Worm (Caenorhabditis elegans) whole organism, L1 larva: Measurements from ENCODE around the gene nhr-98.

Source experiments
- C04F5.9 ChIP-seq: sonication (generic microtip); optimal IDR thresholded peaks from 2 replicates; lab custom pipeline; 2016; ENCODE audit warnings: missing genetic modification characterization, missing compliant biosample characterization
- C34B4.2 ChIP-seq: sonication (generic microtip); optimal IDR thresholded peaks from 2 replicates; lab custom pipeline; 2017; ENCODE audit warnings: mild to moderate bottlenecking, missing genetic modification characterization, missing compliant biosample characterization
- aha-1 ChIP-seq: fragments of 150-350 bp; optimal IDR thresholded peaks from 2 replicates; lab custom pipeline; 2014; ENCODE audit warnings: missing biosample characterization, missing genetic modification characterization
- alr-1 ChIP-seq: fragments of 200-800 bp; sonication (Bioruptor generic); optimal IDR thresholded peaks from 2 replicates; lab custom pipeline; 2018; ENCODE audit warnings: borderline replicate concordance, mild to moderate bottlenecking, missing genetic modification characterization, missing compliant biosample characterization
- ama-1 ChIP-seq: fragments of 150-350 bp; optimal IDR thresholded peaks from 2 replicates; lab custom pipeline; 2014
- ceh-82 ChIP-seq, 3 experiments: fragments of 150-350 bp in 1 of 3; sonication (generic microtip) in 2 of 3; optimal IDR thresholded peaks; 2 replicates each; lab custom pipeline; 2014 to 2017; ENCODE audit warnings: missing biosample characterization in 3 of 3, missing genetic modification characterization in 3 of 3
- ceh-88 ChIP-seq: fragments of 200-800 bp; sonication (Bioruptor generic); IDR thresholded peaks from 2 replicates; pipeline ENCODE4 v1.3.6; 2022; ENCODE audit warnings: missing genetic modification characterization, missing compliant biosample characterization
- ces-1 ChIP-seq: fragments of 150-350 bp; optimal IDR thresholded peaks from 2 replicates; lab custom pipeline; 2014; ENCODE audit warnings: missing biosample characterization, missing genetic modification reagents, missing genetic modification characterization
- efl-1 ChIP-seq, 4 experiments: fragments of 150-350 bp; optimal IDR thresholded peaks in 3 of 4; peaks in 1 of 4; 1 replicate in 1 of 4; 2 replicates in 3 of 4; lab custom pipeline; 2014; ENCODE audit warnings: missing biosample characterization in 2 of 4, missing genetic modification characterization in 2 of 4, missing genetic modification reagents in 2 of 4
- egl-27 ChIP-seq, 2 experiments: fragments of 150-350 bp in 1 of 2; sonication (generic microtip); optimal IDR thresholded peaks; 3 replicates each; lab custom pipeline; 2017 to 2018; ENCODE audit warnings: missing biosample characterization in 2 of 2, missing genetic modification characterization in 2 of 2, missing genetic modification reagents in 2 of 2
- ets-5 ChIP-seq: fragments of 200-800 bp; sonication (Bioruptor generic); IDR thresholded peaks from 2 replicates; pipeline ENCODE4 v1.3.6; 2022; ENCODE audit warnings: missing genetic modification characterization, missing compliant biosample characterization
- fkh-4 ChIP-seq: sonication (generic microtip); optimal IDR thresholded peaks from 2 replicates; lab custom pipeline; 2016; ENCODE audit warnings: missing compliant biosample characterization, missing genetic modification characterization, borderline replicate concordance
- fkh-8 ChIP-seq: sonication (generic microtip); optimal IDR thresholded peaks from 2 replicates; lab custom pipeline; 2016; ENCODE audit warnings: mild to moderate bottlenecking, missing genetic modification characterization, missing compliant biosample characterization
- hlh-4 ChIP-seq: sonication (generic microtip); optimal IDR thresholded peaks from 2 replicates; lab custom pipeline; 2016; ENCODE audit warnings: mild to moderate bottlenecking, missing genetic modification characterization, missing compliant biosample characterization
- isw-1 ChIP-seq: fragments of 200-800 bp; sonication (Bioruptor generic); IDR thresholded peaks from 2 replicates; pipeline ENCODE4 v1.3.6; 2022; ENCODE audit warnings: missing genetic modification characterization, missing compliant biosample characterization
- lin-14 ChIP-seq: fragments of 200-800 bp; sonication (Bioruptor generic); optimal IDR thresholded peaks from 2 replicates; lab custom pipeline; 2018; ENCODE audit warnings: mild to moderate bottlenecking, missing genetic modification characterization, moderate library complexity, missing compliant biosample characterization
- lin-15B ChIP-seq: fragments of 150-350 bp; sonication (generic microtip); optimal IDR thresholded peaks from 3 replicates; lab custom pipeline; 2014; ENCODE audit warnings: missing biosample characterization, missing genetic modification characterization
- lsy-2 ChIP-seq, 2 experiments: fragments of 150-350 bp; optimal IDR thresholded peaks; 2 replicates each; lab custom pipeline; 2014; ENCODE audit warnings: missing biosample characterization in 2 of 2, missing genetic modification characterization in 2 of 2
- mab-9 ChIP-seq: fragments of 200-800 bp; sonication (Bioruptor generic); IDR thresholded peaks from 2 replicates; pipeline ENCODE4 v1.3.6; 2022; ENCODE audit warnings: missing genetic modification reagents, missing genetic modification characterization, missing compliant biosample characterization
- mdl-1 ChIP-seq, 2 experiments: fragments of 150-350 bp; optimal IDR thresholded peaks; 2 replicates each; lab custom pipeline; 2014 to 2017; ENCODE audit warnings: missing biosample characterization in 2 of 2, missing genetic modification characterization in 2 of 2, inconsistent platforms in 1 of 2
- mep-1 ChIP-seq: fragments of 150-350 bp; optimal IDR thresholded peaks from 2 replicates; lab custom pipeline; 2014; ENCODE audit warnings: missing biosample characterization, missing genetic modification characterization
- nhr-12 ChIP-seq: sonication (generic microtip); optimal IDR thresholded peaks from 2 replicates; lab custom pipeline; 2017; ENCODE audit warnings: missing biosample characterization, missing genetic modification characterization
- nhr-19 ChIP-seq: fragments of 200-800 bp; sonication (Bioruptor generic); conservative IDR thresholded peaks from 2 replicates; pipeline ENCODE4 v1.3.6; 2022; ENCODE audit warnings: missing genetic modification characterization, missing compliant biosample characterization
- nhr-84 ChIP-seq: sonication (generic microtip); optimal IDR thresholded peaks from 2 replicates; lab custom pipeline; 2017; ENCODE audit warnings: missing biosample characterization, missing genetic modification characterization
- nhr-85 ChIP-seq: sonication (generic microtip); peaks from one replicate; lab custom pipeline; 2016; ENCODE audit warnings: missing genetic modification characterization, inconsistent platforms, missing compliant biosample characterization
- nhr-90 ChIP-seq: sonication (generic microtip); optimal IDR thresholded peaks from 2 replicates; lab custom pipeline; 2016; ENCODE audit warnings: mild to moderate bottlenecking, missing genetic modification characterization, missing compliant biosample characterization; ENCODE audit not compliant: poor library complexity
- pag-3 ChIP-seq: sonication (generic microtip); optimal IDR thresholded peaks from 2 replicates; lab custom pipeline; 2017; ENCODE audit warnings: missing genetic modification characterization, mild to moderate bottlenecking, missing compliant biosample characterization, antibody characterized with exemption, borderline replicate concordance; ENCODE audit not compliant: insufficient read depth
- pax-3 ChIP-seq: fragments of 200-800 bp; sonication (Bioruptor generic); optimal IDR thresholded peaks from 2 replicates; lab custom pipeline; 2018; ENCODE audit warnings: mild to moderate bottlenecking, missing genetic modification characterization, moderate library complexity, missing compliant biosample characterization
- pqm-1 ChIP-seq: sonication (generic microtip); optimal IDR thresholded peaks from 3 replicates; lab custom pipeline; 2017; ENCODE audit warnings: missing biosample characterization, missing genetic modification characterization
- rnt-1 ChIP-seq: sonication (generic microtip); optimal IDR thresholded peaks from 2 replicates; lab custom pipeline; 2016; ENCODE audit warnings: mild to moderate bottlenecking, missing genetic modification characterization, moderate library complexity, missing compliant biosample characterization
- sox-4 ChIP-seq: sonication (generic microtip); optimal IDR thresholded peaks from 2 replicates; lab custom pipeline; 2016; ENCODE audit warnings: missing genetic modification characterization, missing compliant biosample characterization
- swsn-7 ChIP-seq: sonication (generic microtip); optimal IDR thresholded peaks from 2 replicates; lab custom pipeline; 2016; ENCODE audit warnings: missing genetic modification characterization, missing compliant biosample characterization
- unc-130 ChIP-seq: fragments of 150-350 bp; optimal IDR thresholded peaks from 2 replicates; lab custom pipeline; 2017; ENCODE audit warnings: missing biosample characterization, missing genetic modification characterization, inconsistent platforms
- unc-62 ChIP-seq: fragments of 150-350 bp; optimal IDR thresholded peaks from 2 replicates; lab custom pipeline; 2014; ENCODE audit warnings: missing biosample characterization, missing genetic modification reagents, missing genetic modification characterization
- zip-4 ChIP-seq: fragments of 200-800 bp; sonication (Bioruptor generic); optimal IDR thresholded peaks from 2 replicates; lab custom pipeline; 2018; ENCODE audit warnings: mild to moderate bottlenecking, missing genetic modification characterization, moderate library complexity, missing compliant biosample characterization
- ztf-11 ChIP-seq, 2 experiments: sonication (generic microtip); optimal IDR thresholded peaks; 2 replicates each; lab custom pipeline; 2016 to 2017; ENCODE audit warnings: missing genetic modification characterization in 2 of 2, missing biosample characterization in 1 of 2, missing compliant biosample characterization in 1 of 2

The nhr-98 gene

ce11 chrV:424140-424539 is 29.5 kb upstream of the nhr-98 start, which contains the start of gene B0554.5:
Gene B0554.5 (plus strand): TSS chrV:424440.
- TF ChIP-seq unc-130 (tag; lab: Kevin White, UChicago) (no peak), aha-1 (tag; lab: Kevin White, UChicago) (no peak), mab-9 (GFP tag; lab: Robert Waterston, UW) (no peak), swsn-7 (tag; lab: Kevin White, UChicago) (no peak), mep-1 (tag; lab: Kevin White, UChicago) (no peak), ceh-82 (tag; optimal IDR thresholded peaks at IDR 0.05; lab: Kevin White, UChicago) (no peak), C04F5.9 (no peak), nhr-19 (GFP tag; lab: Robert Waterston, UW) (no peak), unc-62 (GFP tag; lab: Kevin White, UChicago) (no peak), pax-3 (tag; lab: Kevin White, UChicago) (no peak), nhr-84 (no peak), rnt-1 (tag; lab: Kevin White, UChicago) (no peak), sox-4 (tag; lab: Kevin White, UChicago) (no peak)

ce11 chrV:428844-429243 is 24.8 kb upstream of the nhr-98 start, which contains the start of gene B0554.4:
Gene B0554.4 (plus strand): TSS chrV:429144.
- no peak for TF ChIP-seq C04F5.9
- TF ChIP-seq egl-27 (tag; optimal IDR thresholded peaks at IDR 0.05; lab: Kevin White, UChicago), result no peak
- TF ChIP-seq ama-1 (lab: Kevin White, UChicago), result no peak
- no peak for TF ChIP-seq unc-62 (GFP tag; lab: Kevin White, UChicago)
- TF ChIP-seq ceh-82 (tag; optimal IDR thresholded peaks at IDR 0.05; lab: Kevin White, UChicago), result no peak
- TF ChIP-seq lin-15B (tag; lab: Kevin White, UChicago), result no peak
- no peak for TF ChIP-seq ets-5 (GFP tag; lab: Robert Waterston, UW)
- TF ChIP-seq zip-4 (GFP tag; lab: Kevin White, UChicago), result no peak
- no peak for TF ChIP-seq fkh-4 (tag; lab: Kevin White, UChicago)

ce11 chrV:432991-433390 is 20.7 kb upstream of the nhr-98 start:
- TF ChIP-seq isw-1 (GFP tag; lab: Robert Waterston, UW), result no peak
- TF ChIP-seq fkh-8 (tag; lab: Kevin White, UChicago), result no peak
- no peak for TF ChIP-seq pag-3 (tag; lab: Kevin White, UChicago)
- TF ChIP-seq lsy-2 (tag; optimal IDR thresholded peaks at IDR 0.05; lab: Kevin White, UChicago), result no peak
- no peak for TF ChIP-seq C34B4.2 (tag; lab: Kevin White, UChicago)
- TF ChIP-seq mep-1 (tag; lab: Kevin White, UChicago), result no peak
- TF ChIP-seq hlh-4 (tag; lab: Kevin White, UChicago), result no peak
- TF ChIP-seq nhr-85 (tag; lab: Kevin White, UChicago), result no peak

- TF ChIP-seq ces-1 (GFP tag; lab: Kevin White, UChicago) (no peak), nhr-12 (tag; lab: Kevin White, UChicago) (no peak), mdl-1 (tag; optimal IDR thresholded peaks at IDR 0.05; lab: Kevin White, UChicago) (no peak), egl-27 (tag; optimal IDR thresholded peaks at IDR 0.05; lab: Kevin White, UChicago) (no peak), ceh-88 (GFP tag; lab: Robert Waterston, UW) (no peak), fkh-4 (tag; lab: Kevin White, UChicago) (no peak), nhr-90 (no peak), lin-14 (GFP tag; lab: Kevin White, UChicago) (no peak), ets-5 (GFP tag; lab: Robert Waterston, UW) (no peak), swsn-7 (tag; lab: Kevin White, UChicago) (no peak), sox-4 (tag; lab: Kevin White, UChicago) (no peak), hlh-4 (tag; lab: Kevin White, UChicago) (no peak), nhr-19 (GFP tag; lab: Robert Waterston, UW) (no peak), alr-1 (tag; lab: Kevin White, UChicago) (no peak), efl-1 (optimal IDR thresholded peaks at IDR 0.05; lab: Kevin White, UChicago) (no peak), efl-1 (GFP tag; optimal IDR thresholded peaks at IDR 0.05 in 1 of 2; lab: Kevin White, UChicago) (no peak), pax-3 (tag; lab: Kevin White, UChicago) (no peak), C04F5.9 (no peak), pqm-1 (tag; lab: Kevin White, UChicago) (no peak), ztf-11 (tag; optimal IDR thresholded peaks at IDR 0.05; lab: Kevin White, UChicago) (no peak), lin-15B (tag; lab: Kevin White, UChicago) (no peak)
Measured at ce11 chrV:433898-434297, 19.8 kb upstream of the nhr-98 start, which contains the start of gene B0554.2. Gene B0554.2 (plus strand): TSS chrV:434198.
